Fruit fly (Drosophila melanogaster) whole organism, pupa: ENCODE results near the gene CG11696.

Source experiments
- CG10348 ChIP-seq: fragments of 200-800 bp; sonication (Bioruptor generic); IDR thresholded peaks from 2 replicates; pipeline ENCODE4 v1.3.6; 2022; ENCODE audit warnings: missing biosample characterization, missing genetic modification characterization
- CG32121 ChIP-seq: fragments of 200-800 bp; sonication (Bioruptor generic); IDR thresholded peaks from 2 replicates; pipeline ENCODE4 v1.3.6; 2022; ENCODE audit warnings: missing biosample characterization, missing genetic modification characterization
- CG8159 ChIP-seq: fragments of 200-800 bp; sonication (Bioruptor generic); optimal IDR thresholded peaks from 3 replicates; lab custom pipeline; 2018; ENCODE audit warnings: missing biosample characterization, mild to moderate bottlenecking, missing genetic modification characterization, moderate library complexity
- CG9948 ChIP-seq: fragments of 200-800 bp; sonication (Bioruptor generic); optimal IDR thresholded peaks from 2 replicates; lab custom pipeline; 2018; ENCODE audit warnings: missing biosample characterization, mild to moderate bottlenecking, missing genetic modification characterization, moderate library complexity
- D1 ChIP-seq: fragments of 200-800 bp; sonication (Bioruptor generic); optimal IDR thresholded peaks from 2 replicates; lab custom pipeline; 2018; ENCODE audit warnings: missing biosample characterization, mild to moderate bottlenecking, missing genetic modification characterization, moderate library complexity
- EcR ChIP-seq: fragments of 200-800 bp; sonication (Bioruptor generic); optimal IDR thresholded peaks from 3 replicates; lab custom pipeline; 2019; ENCODE audit warnings: missing biosample characterization, missing genetic modification characterization, mild to moderate bottlenecking, moderate library complexity, missing genetic modification reagents
- Ets98B ChIP-seq: fragments of 200-800 bp; sonication (Bioruptor generic); IDR thresholded peaks from 2 replicates; pipeline ENCODE4 v1.3.6; 2022; ENCODE audit warnings: missing biosample characterization, missing genetic modification characterization
- Pif1A ChIP-seq: fragments of 200-800 bp; sonication (Bioruptor generic); optimal IDR thresholded peaks from 3 replicates; lab custom pipeline; 2016; ENCODE audit warnings: missing biosample characterization, missing genetic modification characterization
- Snoo ChIP-seq: fragments of 200-800 bp; sonication (Bioruptor generic); optimal IDR thresholded peaks from 3 replicates; lab custom pipeline; 2017; ENCODE audit warnings: missing biosample characterization, mild to moderate bottlenecking, missing genetic modification characterization, inconsistent platforms
- gl ChIP-seq: fragments of 200-800 bp; sonication (Bioruptor generic); optimal IDR thresholded peaks from 2 replicates; lab custom pipeline; 2018; ENCODE audit warnings: missing biosample characterization, mild to moderate bottlenecking, missing genetic modification characterization
- rn ChIP-seq: fragments of 200-800 bp; sonication (Bioruptor generic); IDR thresholded peaks from 2 replicates; pipeline ENCODE4 v1.3.6; 2022; ENCODE audit warnings: missing biosample characterization, missing genetic modification characterization

- TF ChIP-seq gl (tag; lab: Kevin White, UChicago) (no peak), CG32121 (GFP tag; lab: Robert Waterston, UW) (no peak), CG10348 (GFP tag; lab: Robert Waterston, UW) (no peak), EcR (GFP tag; lab: Kevin White, UChicago) (no peak), Snoo (no peak), Ets98B (GFP tag; lab: Robert Waterston, UW) (no peak), CG9948 (tag; lab: Kevin White, UChicago) (no peak), D1 (tag; lab: Kevin White, UChicago) (no peak), CG8159 (no peak), rn (GFP tag; lab: Robert Waterston, UW) (no peak), Pif1A (GFP tag; lab: Kevin White, UChicago) (no peak)
Observed at dm6 chrX:11611645-11612079, 38.1 kb downstream of the CG11696 start, which contains the start of the genes CG2247 and CG1703.
